Fruit fly (Drosophila melanogaster): ENCODE results near the gene CG5112.

The CG5112 gene

DNA sequence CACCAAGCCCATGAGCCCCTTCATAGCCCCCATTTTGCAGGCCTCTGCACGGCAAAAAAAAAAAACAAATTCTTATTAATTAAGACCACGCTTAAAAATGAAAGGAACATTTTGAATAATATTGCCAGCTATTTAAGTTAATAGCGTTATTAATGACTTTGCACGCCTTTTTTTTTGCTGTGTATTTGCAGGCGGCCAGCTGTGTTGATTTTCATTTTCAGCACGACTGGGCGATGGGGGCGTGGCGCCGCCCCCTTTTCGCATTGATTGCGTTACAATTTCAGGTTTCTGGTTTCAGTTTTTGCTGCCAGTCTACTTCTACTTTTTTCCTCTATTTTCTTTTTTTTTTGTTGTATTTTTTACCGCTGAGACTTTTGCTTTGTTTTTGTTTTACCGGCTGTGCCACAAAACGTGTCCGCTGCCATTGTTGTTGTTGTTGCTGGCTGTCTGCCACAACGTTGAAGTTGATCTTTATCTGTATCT lies 40.7 kb downstream of the CG5112 start (continued):
- TF ChIP-seq CG15479 (GFP tag; optimal IDR thresholded peaks at IDR 0.05), result no peak
- TF ChIP-seq Hsf (GFP tag; optimal IDR thresholded peaks at IDR 0.05), result no peak
- TF ChIP-seq crc (GFP tag; optimal IDR thresholded peaks at IDR 0.05), result no peak
- TF ChIP-seq croc (GFP tag; conservative IDR thresholded peaks at IDR 0.05), result peak; percentile 29; the same call in 2 of the 3 replicates
- TF ChIP-seq CG11504 (tag; optimal IDR thresholded peaks at IDR 0.05), result peak; percentile 38
- no peak for TF ChIP-seq usp (GFP tag; optimal IDR thresholded peaks at IDR 0.05)
- TF ChIP-seq eyg (GFP tag; optimal IDR thresholded peaks at IDR 0.05), result no peak
- no peak for TF ChIP-seq bowl (GFP tag; IDR thresholded peaks at IDR 0.05)
- no peak for TF ChIP-seq CG5953 (GFP tag; IDR thresholded peaks at IDR 0.05)
- TF ChIP-seq lola (GFP tag; optimal IDR thresholded peaks at IDR 0.05), result no peak
- TF ChIP-seq gro (GFP tag; optimal IDR thresholded peaks at IDR 0.05), result no peak
- no peak for TF ChIP-seq HmgZ (tag; optimal IDR thresholded peaks at IDR 0.05)
- no peak for TF ChIP-seq Hr78 (GFP tag; optimal IDR thresholded peaks at IDR 0.05)

DNA sequence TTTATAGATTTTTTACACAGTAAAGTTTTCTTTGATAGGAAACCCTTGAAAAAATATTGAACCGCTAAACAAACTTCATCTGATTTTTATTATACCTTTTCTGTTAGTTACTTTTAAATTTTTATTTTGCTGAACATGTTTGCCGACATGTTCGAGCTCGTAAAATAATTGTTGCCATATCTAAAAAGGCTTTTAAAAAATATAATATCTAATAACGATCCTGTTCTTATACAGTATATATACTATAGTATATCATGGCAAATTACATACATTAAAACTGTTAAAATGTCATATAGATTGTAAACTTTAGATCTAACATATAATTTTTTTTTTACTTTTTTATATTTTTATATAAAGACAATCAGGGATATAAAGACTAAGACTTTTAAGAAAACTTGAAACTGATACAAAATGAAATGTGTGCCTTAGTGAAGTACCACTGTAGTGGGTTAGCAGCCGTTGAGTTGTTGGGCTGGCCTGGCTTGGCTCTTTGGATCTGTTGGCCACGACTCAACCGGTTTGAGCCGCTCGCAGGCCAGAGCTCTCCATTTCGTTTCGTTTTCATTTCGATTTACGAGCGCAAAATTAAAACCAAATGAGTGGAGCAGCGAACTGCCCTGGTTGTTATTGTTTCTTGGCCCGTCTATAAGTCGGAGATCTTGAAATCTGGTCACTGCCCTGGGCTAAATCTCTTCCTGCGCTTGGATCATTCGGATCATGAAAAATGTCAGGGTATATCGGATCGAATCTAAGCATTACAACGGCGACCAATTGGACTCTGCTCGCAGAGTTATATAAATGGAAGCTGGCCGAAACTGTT lies 41.4 kb downstream of the CG5112 start:
- TF ChIP-seq Meics (GFP tag; optimal IDR thresholded peaks at IDR 0.05) (peak; percentile 29), CG11695 (GFP tag; IDR thresholded peaks at IDR 0.05) (no peak), sob (GFP tag; IDR thresholded peaks at IDR 0.05) (peak; percentile 16; the same call in 1 of the 2 replicates), HLH4C (GFP tag; IDR thresholded peaks at IDR 0.05; ENCODE audit: partially characterized antibody) (no peak), Hey (tag; optimal IDR thresholded peaks at IDR 0.05) (no peak), Ets97D (GFP tag; optimal IDR thresholded peaks at IDR 0.05) (no peak), bsh (GFP tag; optimal IDR thresholded peaks at IDR 0.05) (no peak), CG9932 (GFP tag; IDR thresholded peaks at IDR 0.05) (no peak), ttk (GFP tag; IDR thresholded peaks at IDR 0.05) (peak; percentile 33; the same call in 1 of the 2 replicates), Sox100B (GFP tag; optimal IDR thresholded peaks at IDR 0.05) (peak; percentile 31), Fer3 (tag; optimal IDR thresholded peaks at IDR 0.05) (no peak), Xrp1 (GFP tag; IDR thresholded peaks at IDR 0.05) (no peak), wdn (GFP tag; IDR thresholded peaks at IDR 0.05) (no peak), Hr39 (optimal IDR thresholded peaks at IDR 0.05) (no peak), CG17328 (GFP tag; IDR thresholded peaks at IDR 0.05) (peak; percentile 27; the same call in 1 of the 2 replicates), Hmr (GFP tag; optimal IDR thresholded peaks at IDR 0.05) (no peak), CG32767 (GFP tag; IDR thresholded peaks at IDR 0.05) (no peak), repo (GFP tag; optimal IDR thresholded peaks at IDR 0.05) (no peak), CG6791 (GFP tag; IDR thresholded peaks at IDR 0.05; ENCODE audit: partially characterized antibody) (no peak), CG11085 (GFP tag; IDR thresholded peaks at IDR 0.05) (no peak), mam (GFP tag; optimal IDR thresholded peaks at IDR 0.05) (no peak), bbx (GFP tag; IDR thresholded peaks at IDR 0.05; ENCODE audit: partially characterized antibody) (no peak), Hand (GFP tag; optimal IDR thresholded peaks at IDR 0.05) (no peak), lmd (GFP tag; IDR thresholded peaks at IDR 0.05) (no peak), PHDP (tag; optimal IDR thresholded peaks at IDR 0.05) (no peak), CG31388 (GFP tag; optimal IDR thresholded peaks at IDR 0.05) (no peak), D (optimal IDR thresholded peaks at IDR 0.05) (no peak), D (GFP tag; optimal IDR thresholded peaks at IDR 0.05) (no peak), HmgZ (tag; optimal IDR thresholded peaks at IDR 0.05) (no peak), kah (GFP tag; optimal IDR thresholded peaks at IDR 0.05) (no peak), corto (GFP tag; optimal IDR thresholded peaks at IDR 0.05) (no peak), CG8924 (tag; optimal IDR thresholded peaks at IDR 0.05) (peak; percentile 16), jigr1 (GFP tag; IDR thresholded peaks at IDR 0.05) (no peak), CG1792 (GFP tag; optimal IDR thresholded peaks at IDR 0.05) (no peak), Nf-YA (GFP tag; IDR thresholded peaks at IDR 0.05) (no peak), zf30C (GFP tag; optimal IDR thresholded peaks at IDR 0.05) (no peak), CG7271 (tag; optimal IDR thresholded peaks at IDR 0.05) (no peak)
